Worm (Caenorhabditis elegans): ENCODE measurements around the gene ZC239.20.

Gene ZC239.20

DNA sequence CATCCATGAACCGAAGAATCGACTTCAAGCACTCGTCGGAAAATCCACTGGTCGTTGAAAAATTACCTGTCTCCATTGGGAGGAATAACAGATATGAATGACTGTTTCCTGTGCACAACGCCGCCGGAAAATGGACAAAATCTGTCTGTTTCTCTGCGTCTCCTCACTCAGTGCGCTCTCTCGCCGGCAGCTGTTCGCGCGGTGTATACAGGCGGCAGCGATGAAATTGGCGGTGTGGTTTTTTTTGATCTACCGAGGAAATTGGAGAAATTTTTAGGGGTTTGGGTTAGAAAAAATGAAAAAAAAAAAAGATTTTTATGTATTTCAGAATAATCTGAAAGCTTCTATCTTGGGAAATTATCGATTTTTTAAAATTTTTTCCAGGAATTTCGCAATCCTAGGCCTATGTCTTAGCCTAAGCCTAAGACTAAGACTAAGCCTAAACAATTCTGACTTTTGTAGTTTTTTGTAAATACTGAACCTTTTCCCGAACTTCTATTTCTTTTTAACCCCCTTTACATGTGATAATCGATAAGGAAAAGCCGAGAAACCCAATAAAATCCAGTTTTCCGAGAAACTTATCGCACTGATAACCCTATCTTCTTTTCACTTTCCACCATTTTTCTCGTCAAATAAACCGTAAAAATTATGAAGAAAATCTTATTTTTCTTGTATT, 41.9 kb upstream of the ZC239.20 start, which contains the start of the genes fbxc-50 and C17F4.2 (continued):
- TF ChIP-seq chd-7 (tag; optimal IDR thresholded peaks at IDR 0.05) (no peak), nhr-179 (tag; optimal IDR thresholded peaks at IDR 0.05) (no peak), ztf-22 (GFP tag; optimal IDR thresholded peaks at IDR 0.05) (no peak), cebp-1 (GFP tag; IDR thresholded peaks at IDR 0.05) (no peak), cebp-1 (tag; optimal IDR thresholded peaks at IDR 0.05) (no peak), sea-2 (GFP tag; IDR thresholded peaks at IDR 0.05) (no peak), ets-4 (GFP tag; optimal IDR thresholded peaks at IDR 0.05) (no peak), bed-1 (GFP tag; IDR thresholded peaks at IDR 0.05) (no peak), egl-44 (GFP tag; IDR thresholded peaks at IDR 0.05) (no peak), F55B11.4 (tag; optimal IDR thresholded peaks at IDR 0.05; ENCODE audit: borderline replicate concordance, insufficient read depth) (no peak), lin-40 (tag; optimal IDR thresholded peaks at IDR 0.05) (no peak), ceh-58 (GFP tag; IDR thresholded peaks at IDR 0.05) (no peak), aptf-3 (GFP tag; IDR thresholded peaks at IDR 0.05) (no peak), ztf-18 (tag; optimal IDR thresholded peaks at IDR 0.05) (no peak), Y67H2A.10 (GFP tag; conservative IDR thresholded peaks at IDR 0.05) (no peak), lin-26 (GFP tag; IDR thresholded peaks at IDR 0.05) (no peak), somi-1 (GFP tag; optimal IDR thresholded peaks at IDR 0.05) (no peak), ceh-100 (GFP tag; IDR thresholded peaks at IDR 0.05) (no peak), Y53F4B.3 (GFP tag; IDR thresholded peaks at IDR 0.05) (no peak), Y53G8AR.9 (GFP tag; conservative IDR thresholded peaks at IDR 0.05) (no peak), T26A5.8 (tag; optimal IDR thresholded peaks at IDR 0.05) (no peak), nhr-120 (GFP tag; IDR thresholded peaks at IDR 0.05) (no peak), sdz-38 (tag; optimal IDR thresholded peaks at IDR 0.05) (no peak), attf-5 (GFP tag; optimal IDR thresholded peaks at IDR 0.05) (no peak), nhr-80 (tag; optimal IDR thresholded peaks at IDR 0.05) (no peak), F37B4.10 (GFP tag; IDR thresholded peaks at IDR 0.05) (no peak), aptf-2 (GFP tag; conservative IDR thresholded peaks at IDR 0.05) (no peak), hsf-1 (GFP tag; IDR thresholded peaks at IDR 0.05) (no peak), mel-28 (tag; optimal IDR thresholded peaks at IDR 0.05; ENCODE audit: borderline replicate concordance) (no peak), him-1 (tag; optimal IDR thresholded peaks at IDR 0.05) (no peak), athp-1 (tag; optimal IDR thresholded peaks at IDR 0.05) (no peak), ZK185.1 (tag; optimal IDR thresholded peaks at IDR 0.05; ENCODE audit: poor library complexity, severe bottlenecking) (no peak), mes-4 (tag; optimal IDR thresholded peaks at IDR 0.05) (no peak), ztf-28 (GFP tag; IDR thresholded peaks at IDR 0.05) (no peak), bed-2 (GFP tag; IDR thresholded peaks at IDR 0.05) (no peak), tbp1 (GFP tag; optimal IDR thresholded peaks at IDR 0.05) (no peak), ceh-27 (GFP tag; optimal IDR thresholded peaks at IDR 0.05) (no peak), madf-3 (GFP tag; IDR thresholded peaks at IDR 0.05) (no peak), lag-1 (GFP tag; IDR thresholded peaks at IDR 0.05) (no peak), akir-1 (GFP tag; optimal IDR thresholded peaks at IDR 0.05) (no peak), lsl-1 (GFP tag; optimal IDR thresholded peaks at IDR 0.05) (peak; percentile 27), mcd-1 (GFP tag; IDR thresholded peaks at IDR 0.05) (no peak), nhr-27 (tag; optimal IDR thresholded peaks at IDR 0.05) (no peak), pha-4 (tag; optimal IDR thresholded peaks at IDR 0.05) (no peak), rcor-1 (GFP tag; IDR thresholded peaks at IDR 0.05) (0 out of 2 replicates have a peak, but pooled peaks have one; percentile 10), K12H6.12 (tag; optimal IDR thresholded peaks at IDR 0.05) (no peak), F33H1.4 (GFP tag; IDR thresholded peaks at IDR 0.05) (0 out of 2 replicates have a peak, but pooled peaks have one; percentile 24), Y95B8A.8 (GFP tag; IDR thresholded peaks at IDR 0.05) (no peak), ztf-26 (tag; optimal IDR thresholded peaks at IDR 0.05) (no peak)
